Fruit fly (Drosophila melanogaster) whole organism, embryonic: Measurements from ENCODE around the gene Ir75b.

Experiments used
- Bteb2 ChIP-seq: fragments of 200-800 bp; sonication (Bioruptor generic); optimal IDR thresholded peaks from 2 replicates; lab custom pipeline; 2016; ENCODE audit warnings: missing biosample characterization, missing genetic modification characterization
- CG12299 ChIP-seq: fragments of 200-800 bp; sonication (Bioruptor generic); optimal IDR thresholded peaks from 2 replicates; lab custom pipeline; 2018; ENCODE audit warnings: missing biosample characterization, mild to moderate bottlenecking, missing genetic modification characterization
- CG15479 ChIP-seq: fragments of 200-800 bp; sonication (Bioruptor generic); optimal IDR thresholded peaks from 3 replicates; lab custom pipeline; 2019; ENCODE audit warnings: missing biosample characterization, mild to moderate bottlenecking, missing genetic modification characterization, moderate library complexity
- CG17186 ChIP-seq: fragments of 200-800 bp; sonication (Bioruptor generic); optimal IDR thresholded peaks from 3 replicates; lab custom pipeline; 2017; ENCODE audit warnings: missing biosample characterization, missing genetic modification reagents, missing genetic modification characterization
- CG2120 ChIP-seq: fragments of 200-800 bp; sonication (Bioruptor generic); optimal IDR thresholded peaks from 3 replicates; lab custom pipeline; 2016; ENCODE audit warnings: missing biosample characterization, missing genetic modification characterization
- CkIIα-i1 ChIP-seq: fragments of 200-800 bp; sonication (Bioruptor generic); IDR thresholded peaks from 2 replicates; pipeline ENCODE4 v1.3.6; 2022; ENCODE audit warnings: missing biosample characterization, missing genetic modification characterization
- H2.0 ChIP-seq: fragments of 200-800 bp; sonication (Bioruptor generic); IDR thresholded peaks from 2 replicates; pipeline ENCODE4 v1.3.6; 2022; ENCODE audit warnings: missing biosample characterization, missing genetic modification characterization
- NC2α ChIP-seq: fragments of 200-800 bp; sonication (Bioruptor generic); optimal IDR thresholded peaks from 2 replicates; lab custom pipeline; 2016; ENCODE audit warnings: missing biosample characterization, missing genetic modification characterization
- Xrp1 ChIP-seq: fragments of 200-800 bp; sonication (Bioruptor generic); IDR thresholded peaks from 2 replicates; pipeline ENCODE4 v1.3.6; 2022; ENCODE audit warnings: missing biosample characterization, missing genetic modification characterization
- her ChIP-seq: fragments of 200-800 bp; sonication (Bioruptor generic); optimal IDR thresholded peaks from 2 replicates; lab custom pipeline; 2016; ENCODE audit warnings: missing biosample characterization, missing genetic modification characterization
- maf-S ChIP-seq: fragments of 200-800 bp; sonication (Bioruptor generic); optimal IDR thresholded peaks from 2 replicates; lab custom pipeline; 2016; ENCODE audit warnings: missing biosample characterization, missing genetic modification characterization
- pros ChIP-seq: fragments of 200-800 bp; sonication (Bioruptor generic); optimal IDR thresholded peaks from 3 replicates; lab custom pipeline; 2019; ENCODE audit warnings: missing biosample characterization, mild to moderate bottlenecking, missing genetic modification characterization, moderate library complexity
- unpg ChIP-seq: fragments of 200-800 bp; sonication (Bioruptor generic); optimal IDR thresholded peaks from 3 replicates; lab custom pipeline; 2018; ENCODE audit warnings: missing biosample characterization, mild to moderate bottlenecking, missing genetic modification characterization, moderate library complexity
- usp ChIP-seq: fragments of >200 bp; optimal IDR thresholded peaks from 2 replicates; lab custom pipeline; 2017; ENCODE audit warnings: missing biosample characterization, missing genetic modification characterization

dm6 chr3L:17856655-17857479 lies 36.9 kb upstream of the Ir75b start, which contains the start of gene CG5535:
- peak; percentile 63 for TF ChIP-seq Xrp1 (GFP tag; lab: Robert Waterston, UW)
- TF ChIP-seq her (GFP tag; lab: Kevin White, UChicago): peak; percentile 72
- peak; percentile 47 for TF ChIP-seq CG12299
- TF ChIP-seq CG2120 (GFP tag; lab: Kevin White, UChicago): peak; percentile 74
- peak; percentile 42 for TF ChIP-seq maf-S (GFP tag; lab: Kevin White, UChicago)
- TF ChIP-seq unpg (GFP tag; lab: Kevin White, UChicago): peak; percentile 76
- TF ChIP-seq Bteb2 (GFP tag; lab: Kevin White, UChicago): peak; percentile 15
- no peak for TF ChIP-seq usp (GFP tag; lab: Kevin White, UChicago)
- peak; percentile 63 for TF ChIP-seq H2.0
- no peak for TF ChIP-seq CG17186
- TF ChIP-seq CG15479 (GFP tag; lab: Kevin White, UChicago): no peak
- peak; percentile 63 for TF ChIP-seq pros (GFP tag; lab: Kevin White, UChicago)
- TF ChIP-seq CkIIα-i1 (GFP tag; lab: Robert Waterston, UW): no peak
- no peak for TF ChIP-seq NC2α
